Fruit fly (Drosophila melanogaster) whole organism, pupa: Measurements from ENCODE around the gene CG18265.

Source experiments
- CG13204 ChIP-seq: fragments of 200-800 bp; sonication (Bioruptor generic); optimal IDR thresholded peaks from 2 replicates; lab custom pipeline; 2018; ENCODE audit warnings: missing biosample characterization, mild to moderate bottlenecking, missing genetic modification characterization, moderate library complexity
- CG17806 ChIP-seq: fragments of 200-800 bp; sonication (Bioruptor generic); optimal IDR thresholded peaks from 2 replicates; lab custom pipeline; 2018; ENCODE audit warnings: missing biosample characterization, mild to moderate bottlenecking, missing genetic modification characterization, moderate library complexity
- CG32121 ChIP-seq: fragments of 200-800 bp; sonication (Bioruptor generic); IDR thresholded peaks from 2 replicates; pipeline ENCODE4 v1.3.6; 2022; ENCODE audit warnings: missing biosample characterization, missing genetic modification characterization
- CG4496 ChIP-seq: fragments of 200-800 bp; sonication (Bioruptor generic); IDR thresholded peaks from 3 replicates; pipeline ENCODE4 v1.3.6; 2022; ENCODE audit warnings: missing biosample characterization, missing genetic modification characterization
- CG8301 ChIP-seq: fragments of 200-800 bp; sonication (Bioruptor generic); optimal IDR thresholded peaks from 2 replicates; lab custom pipeline; 2018; ENCODE audit warnings: missing biosample characterization, mild to moderate bottlenecking, missing genetic modification characterization
- Ets98B ChIP-seq: fragments of 200-800 bp; sonication (Bioruptor generic); IDR thresholded peaks from 2 replicates; pipeline ENCODE4 v1.3.6; 2022; ENCODE audit warnings: missing biosample characterization, missing genetic modification characterization
- Pif1B ChIP-seq: fragments of 200-800 bp; sonication (Bioruptor generic); optimal IDR thresholded peaks from 3 replicates; lab custom pipeline; 2016; ENCODE audit warnings: missing biosample characterization, missing genetic modification characterization
- Snoo ChIP-seq: fragments of 200-800 bp; sonication (Bioruptor generic); optimal IDR thresholded peaks from 3 replicates; lab custom pipeline; 2017; ENCODE audit warnings: missing biosample characterization, mild to moderate bottlenecking, missing genetic modification characterization, inconsistent platforms
- fd96Ca ChIP-seq: fragments of 200-800 bp; sonication (Bioruptor generic); IDR thresholded peaks from 3 replicates; pipeline ENCODE4 v1.3.6; 2022; ENCODE audit warnings: missing biosample characterization, missing genetic modification characterization
- gl ChIP-seq: fragments of 200-800 bp; sonication (Bioruptor generic); optimal IDR thresholded peaks from 2 replicates; lab custom pipeline; 2018; ENCODE audit warnings: missing biosample characterization, mild to moderate bottlenecking, missing genetic modification characterization
- rn ChIP-seq: fragments of 200-800 bp; sonication (Bioruptor generic); IDR thresholded peaks from 2 replicates; pipeline ENCODE4 v1.3.6; 2022; ENCODE audit warnings: missing biosample characterization, missing genetic modification characterization

dm6 chr3L:17457695-17458242, 18.6 kb downstream of the CG18265 start:
- no peak for TF ChIP-seq CG32121 (GFP tag; lab: Robert Waterston, UW)
- no peak for TF ChIP-seq gl (tag; lab: Kevin White, UChicago)
- TF ChIP-seq Ets98B (GFP tag; lab: Robert Waterston, UW): no peak
- no peak for TF ChIP-seq Snoo (tag; lab: Kevin White, UChicago)
- TF ChIP-seq CG17806 (tag; lab: Kevin White, UChicago): no peak
- TF ChIP-seq CG8301 (tag; lab: Kevin White, UChicago): no peak
- no peak for TF ChIP-seq Pif1B (GFP tag; lab: Kevin White, UChicago)
- no peak for TF ChIP-seq rn
- TF ChIP-seq fd96Ca (GFP tag; lab: Robert Waterston, UW): no peak
- TF ChIP-seq CG4496 (GFP tag; lab: Robert Waterston, UW): no peak
- TF ChIP-seq CG13204 (GFP tag; lab: Kevin White, UChicago): no peak
